Fruit fly (Drosophila melanogaster) whole organism, embryonic: ENCODE results near the gene Rbp6.
A peak's percentile ranks its signal among the peaks of the same experiment; 100 is the strongest.

Experiments
- Asciz ChIP-seq: fragments of 200-800 bp; sonication (Bioruptor generic); optimal IDR thresholded peaks from 2 replicates; lab custom pipeline; 2017; ENCODE audit warnings: missing biosample characterization, mild to moderate bottlenecking, missing genetic modification characterization, missing genetic modification reagents
- Bdp1 ChIP-seq: fragments of 200-800 bp; sonication (Bioruptor generic); optimal IDR thresholded peaks from 3 replicates; lab custom pipeline; 2016; ENCODE audit warnings: missing biosample characterization, missing genetic modification characterization
- Blimp-1 ChIP-seq: fragments of 200-800 bp; sonication (Bioruptor generic); optimal IDR thresholded peaks from 3 replicates; lab custom pipeline; 2018; ENCODE audit warnings: missing biosample characterization, missing genetic modification characterization, mild to moderate bottlenecking, moderate library complexity, missing genetic modification reagents
- C15 ChIP-seq: fragments of 200-800 bp; sonication (Bioruptor generic); IDR thresholded peaks from 3 replicates; pipeline ENCODE4 v1.3.6; 2022; ENCODE audit warnings: missing biosample characterization, missing genetic modification characterization
- CG10321 ChIP-seq: fragments of 200-800 bp; sonication (Bioruptor generic); IDR thresholded peaks from 2 replicates; pipeline ENCODE4 v1.3.6; 2022; ENCODE audit warnings: missing biosample characterization, missing genetic modification characterization
- CG14667 ChIP-seq: fragments of 200-800 bp; sonication (Bioruptor generic); IDR thresholded peaks from 2 replicates; pipeline ENCODE4 v1.3.6; 2022; ENCODE audit warnings: missing biosample characterization, missing genetic modification characterization
- CG15696 ChIP-seq: fragments of 200-800 bp; sonication (Bioruptor generic); optimal IDR thresholded peaks from 2 replicates; lab custom pipeline; 2019; ENCODE audit warnings: missing biosample characterization, mild to moderate bottlenecking, missing genetic modification characterization, moderate library complexity
- CG17328 ChIP-seq: fragments of 200-800 bp; sonication (Bioruptor generic); IDR thresholded peaks from 2 replicates; pipeline ENCODE4 v1.3.6; 2022; ENCODE audit warnings: missing biosample characterization, missing genetic modification characterization
- CG17912 ChIP-seq: fragments of 200-800 bp; sonication (Bioruptor generic); optimal IDR thresholded peaks from 2 replicates; lab custom pipeline; 2018; ENCODE audit warnings: missing biosample characterization, mild to moderate bottlenecking, missing genetic modification characterization
- CG18619 ChIP-seq: fragments of 200-800 bp; sonication (Bioruptor generic); optimal IDR thresholded peaks from 3 replicates; lab custom pipeline; 2017; ENCODE audit warnings: missing biosample characterization, mild to moderate bottlenecking, missing genetic modification characterization
- CG2116 ChIP-seq: fragments of 200-800 bp; sonication (Bioruptor generic); optimal IDR thresholded peaks from 3 replicates; lab custom pipeline; 2018; ENCODE audit warnings: missing biosample characterization, mild to moderate bottlenecking, missing genetic modification characterization
- CG30020 ChIP-seq: fragments of 200-800 bp; optimal IDR thresholded peaks from 2 replicates; lab custom pipeline; 2019; ENCODE audit warnings: missing biosample characterization, mild to moderate bottlenecking, missing genetic modification characterization, moderate library complexity
- CG3163 ChIP-seq: fragments of 200-800 bp; sonication (Bioruptor generic); optimal IDR thresholded peaks from 3 replicates; lab custom pipeline; 2016; ENCODE audit warnings: missing biosample characterization, missing genetic modification characterization
- CG7786 ChIP-seq: fragments of 200-800 bp; sonication (Bioruptor generic); optimal IDR thresholded peaks from 2 replicates; lab custom pipeline; 2016; ENCODE audit warnings: missing biosample characterization, missing genetic modification characterization
- CG7928 ChIP-seq: fragments of 200-800 bp; sonication (Bioruptor generic); optimal IDR thresholded peaks from 2 replicates; lab custom pipeline; 2017; ENCODE audit warnings: missing biosample characterization, mild to moderate bottlenecking, missing genetic modification characterization
- CG9817 ChIP-seq: fragments of 200-800 bp; sonication (Bioruptor generic); optimal IDR thresholded peaks from 2 replicates; lab custom pipeline; 2018; ENCODE audit warnings: missing biosample characterization, mild to moderate bottlenecking, missing genetic modification characterization, moderate library complexity
- Dbx ChIP-seq: fragments of 200-800 bp; sonication (Bioruptor generic); IDR thresholded peaks from 3 replicates; pipeline ENCODE4 v1.3.6; 2022; ENCODE audit warnings: missing biosample characterization, missing genetic modification characterization
- Doc2 ChIP-seq: fragments of 200-800 bp; sonication (Bioruptor generic); IDR thresholded peaks from 2 replicates; pipeline ENCODE4 v1.3.6; 2022; ENCODE audit warnings: missing biosample characterization, missing genetic modification characterization
- Dref ChIP-seq: fragments of 200-800 bp; sonication (Bioruptor generic); IDR thresholded peaks from 2 replicates; pipeline ENCODE4 v1.3.6; 2022; ENCODE audit warnings: missing biosample characterization, missing genetic modification characterization
- Eip74EF ChIP-seq, 2 experiments: fragments of 200-800 bp in 1 of 2; fragments of >200 bp in 1 of 2; sonication (Bioruptor generic) in 1 of 2; optimal IDR thresholded peaks; 2 replicates each; lab custom pipeline; 2017 to 2019; ENCODE audit warnings: missing biosample characterization in 2 of 2, missing genetic modification characterization in 2 of 2, mild to moderate bottlenecking in 1 of 2, moderate library complexity in 1 of 2
- H2.0 ChIP-seq: fragments of 200-800 bp; sonication (Bioruptor generic); IDR thresholded peaks from 2 replicates; pipeline ENCODE4 v1.3.6; 2022; ENCODE audit warnings: missing biosample characterization, missing genetic modification characterization
- HLH54F ChIP-seq: fragments of 200-800 bp; sonication (Bioruptor generic); optimal IDR thresholded peaks from 3 replicates; lab custom pipeline; 2016; ENCODE audit warnings: missing biosample characterization, missing genetic modification characterization
- Hey ChIP-seq: fragments of 200-800 bp; sonication (Bioruptor generic); optimal IDR thresholded peaks from 3 replicates; lab custom pipeline; 2018; ENCODE audit warnings: missing biosample characterization, mild to moderate bottlenecking, missing genetic modification characterization
- Kr ChIP-seq: fragments of 200-800 bp; sonication (Bioruptor generic); optimal IDR thresholded peaks from 2 replicates; lab custom pipeline; 2017; ENCODE audit warnings: missing biosample characterization, mild to moderate bottlenecking, missing genetic modification characterization
- Lim3 ChIP-seq: fragments of 200-800 bp; sonication (Bioruptor generic); IDR thresholded peaks from 2 replicates; pipeline ENCODE4 v1.3.6; 2022; ENCODE audit warnings: missing biosample characterization, missing genetic modification characterization
- MTF-1 ChIP-seq: fragments of 200-800 bp; sonication (Bioruptor generic); optimal IDR thresholded peaks from 2 replicates; lab custom pipeline; 2018; ENCODE audit warnings: missing biosample characterization, mild to moderate bottlenecking, missing genetic modification characterization, borderline replicate concordance
- Meics ChIP-seq: fragments of 200-800 bp; sonication (Bioruptor generic); optimal IDR thresholded peaks from 2 replicates; lab custom pipeline; 2017; ENCODE audit warnings: missing biosample characterization, mild to moderate bottlenecking, missing genetic modification characterization
- Scr ChIP-seq: fragments of 200-800 bp; sonication (Bioruptor generic); IDR thresholded peaks from 2 replicates; pipeline ENCODE4 v1.3.6; 2022; ENCODE audit warnings: missing biosample characterization, missing genetic modification characterization; ENCODE audit not compliant: partially characterized antibody
- Sry-β ChIP-seq: fragments of 200-800 bp; sonication (Bioruptor generic); optimal IDR thresholded peaks from 2 replicates; lab custom pipeline; 2018; ENCODE audit warnings: missing biosample characterization, mild to moderate bottlenecking, missing genetic modification characterization, moderate library complexity
- YL-1 ChIP-seq: fragments of 200-800 bp; sonication (Bioruptor generic); optimal IDR thresholded peaks from 3 replicates; lab custom pipeline; 2017; ENCODE audit warnings: missing biosample characterization, mild to moderate bottlenecking, missing genetic modification characterization
- bigmax ChIP-seq: fragments of 200-800 bp; sonication (Bioruptor generic); optimal IDR thresholded peaks from 2 replicates; lab custom pipeline; 2018; ENCODE audit warnings: missing biosample characterization, mild to moderate bottlenecking, missing genetic modification characterization
- caup ChIP-seq: fragments of 200-800 bp; sonication (Bioruptor generic); optimal IDR thresholded peaks from 3 replicates; lab custom pipeline; 2017; ENCODE audit warnings: missing biosample characterization, mild to moderate bottlenecking, missing genetic modification characterization, moderate library complexity; ENCODE audit not compliant: severe bottlenecking
- dm ChIP-seq: fragments of 200-800 bp; sonication (Bioruptor generic); optimal IDR thresholded peaks from 3 replicates; lab custom pipeline; 2016; ENCODE audit warnings: missing biosample characterization, missing genetic modification characterization
- dmrt99B ChIP-seq: fragments of 200-800 bp; sonication (Bioruptor generic); optimal IDR thresholded peaks from 2 replicates; lab custom pipeline; 2018; ENCODE audit warnings: missing biosample characterization, mild to moderate bottlenecking, missing genetic modification characterization, moderate library complexity
- en ChIP-seq: fragments of 200-800 bp; sonication (Bioruptor generic); optimal IDR thresholded peaks from 2 replicates; lab custom pipeline; 2016; ENCODE audit warnings: missing biosample characterization, missing genetic modification characterization
- gsb ChIP-seq: fragments of 200-800 bp; sonication (Bioruptor generic); IDR thresholded peaks from 2 replicates; pipeline ENCODE4 v1.3.6; 2022; ENCODE audit warnings: missing biosample characterization, missing genetic modification characterization
- h ChIP-seq: fragments of >200 bp; optimal IDR thresholded peaks from 2 replicates; lab custom pipeline; 2017
- hb ChIP-seq: fragments of 200-800 bp; sonication (Bioruptor generic); IDR thresholded peaks from 3 replicates; pipeline ENCODE4 v1.3.6; 2022; ENCODE audit warnings: missing biosample characterization, missing genetic modification characterization; ENCODE audit not compliant: partially characterized antibody
- hth ChIP-seq: fragments of >200 bp; optimal IDR thresholded peaks from 2 replicates; lab custom pipeline; 2017; ENCODE audit warnings: inconsistent platforms
- nerfin-2 ChIP-seq: fragments of 200-800 bp; sonication (Bioruptor generic); IDR thresholded peaks from 2 replicates; pipeline ENCODE4 v1.3.6; 2022; ENCODE audit warnings: missing biosample characterization, missing genetic modification characterization; ENCODE audit not compliant: partially characterized antibody
- org-1 ChIP-seq: fragments of 200-800 bp; sonication (Bioruptor generic); optimal IDR thresholded peaks from 2 replicates; lab custom pipeline; 2017; ENCODE audit warnings: missing biosample characterization, missing genetic modification characterization
- sim ChIP-seq: fragments of 200-800 bp; sonication (Bioruptor generic); IDR thresholded peaks from 2 replicates; pipeline ENCODE4 v1.3.6; 2022; ENCODE audit warnings: missing biosample characterization, missing genetic modification characterization
- slbo ChIP-seq: fragments of 200-800 bp; sonication (Bioruptor generic); IDR thresholded peaks from 2 replicates; pipeline ENCODE4 v1.3.6; 2022; ENCODE audit warnings: missing biosample characterization, missing genetic modification characterization
- tio ChIP-seq: fragments of 200-800 bp; sonication (Bioruptor generic); optimal IDR thresholded peaks from 2 replicates; lab custom pipeline; 2017; ENCODE audit warnings: missing biosample characterization, missing genetic modification characterization, inconsistent platforms
- trem ChIP-seq: fragments of 200-800 bp; optimal IDR thresholded peaks from 3 replicates; lab custom pipeline; 2019; ENCODE audit warnings: missing biosample characterization, mild to moderate bottlenecking, missing genetic modification characterization, moderate library complexity
- unpg ChIP-seq: fragments of 200-800 bp; sonication (Bioruptor generic); optimal IDR thresholded peaks from 3 replicates; lab custom pipeline; 2018; ENCODE audit warnings: missing biosample characterization, mild to moderate bottlenecking, missing genetic modification characterization, moderate library complexity
- usp ChIP-seq: fragments of >200 bp; optimal IDR thresholded peaks from 2 replicates; lab custom pipeline; 2017; ENCODE audit warnings: missing biosample characterization, missing genetic modification characterization

The Rbp6 gene

dm6 chr3L:17015663-17016575, 222.1 kb downstream of the Rbp6 start, which contains the start of the genes CG6664 and CG7728 (continued):
- TF ChIP-seq Scr (GFP tag; lab: Robert Waterston, UW) (peak; percentile 64), slbo (GFP tag; lab: Robert Waterston, UW) (peak; percentile 82), CG17912 (peak; percentile 71), Bdp1 (GFP tag; lab: Kevin White, UChicago) (no peak), unpg (peak; percentile 20), Blimp-1 (peak; percentile 6), CG17328 (GFP tag; lab: Robert Waterston, UW) (no peak), dm (peak; percentile 81), hb (GFP tag; lab: Robert Waterston, UW) (no peak), CG9817 (tag; lab: Kevin White, UChicago) (peak; percentile 43), CG18619 (GFP tag; lab: Kevin White, UChicago) (peak; percentile 68), usp (GFP tag; lab: Kevin White, UChicago) (no peak), Dbx (GFP tag; lab: Robert Waterston, UW) (peak; percentile 54; the same call in 2 of the 3 replicates), caup (no peak), Asciz (GFP tag; lab: Kevin White, UChicago) (no peak), CG2116 (GFP tag; lab: Kevin White, UChicago) (peak; percentile 42), gsb (GFP tag; lab: Robert Waterston, UW) (no peak)

dm6 chr3L:17012017-17012719, 225.8 kb downstream of the Rbp6 start, which contains the start of gene CG3764:
Gene CG3764 (minus strand): TSS chr3L:17012565.
- TF ChIP-seq Hey (tag; lab: Kevin White, UChicago) (peak; percentile 79), tio (peak; percentile 57), trem (tag; lab: Kevin White, UChicago) (peak; percentile 85), H2.0 (GFP tag; lab: Robert Waterston, UW) (peak; percentile 43; the same call in 1 of the 2 replicates), HLH54F (GFP tag; lab: Kevin White, UChicago) (peak; percentile 44), sim (GFP tag; lab: Robert Waterston, UW) (no peak), Meics (GFP tag; lab: Kevin White, UChicago) (peak; percentile 77), hth (no peak), en (GFP tag; lab: Kevin White, UChicago) (peak; percentile 65), Kr (GFP tag; lab: Kevin White, UChicago) (peak; percentile 36), h (lab: Kevin White, UChicago) (no peak), Dref (peak; percentile 45), Eip74EF (GFP tag; optimal IDR thresholded peaks at IDR 0.05; lab: Kevin White, UChicago) (peak in 1 of 2 experiments; percentile 96), Sry-β (GFP tag; lab: Kevin White, UChicago) (peak; percentile 64), MTF-1 (GFP tag; lab: Kevin White, UChicago) (peak; percentile 88), CG30020 (peak; percentile 50), Doc2 (GFP tag; lab: Robert Waterston, UW) (no peak), CG14667 (GFP tag; lab: Robert Waterston, UW) (no peak), CG7928 (GFP tag; lab: Kevin White, UChicago) (peak; percentile 50), YL-1 (GFP tag; lab: Kevin White, UChicago) (peak; percentile 96), CG3163 (peak; percentile 98), dmrt99B (tag; lab: Kevin White, UChicago) (peak; percentile 68), CG15696 (tag; lab: Kevin White, UChicago) (peak; percentile 74), CG10321 (GFP tag; lab: Robert Waterston, UW) (peak; percentile 50), bigmax (peak; percentile 70), nerfin-2 (no peak; the same call in 1 of the 2 replicates), Lim3 (GFP tag; lab: Robert Waterston, UW) (no peak), CG7786 (GFP tag; lab: Kevin White, UChicago) (peak; percentile 44), C15 (GFP tag; lab: Robert Waterston, UW) (0 out of 3 replicates have a peak, but pooled peaks have one; percentile 39), org-1 (GFP tag; lab: Kevin White, UChicago) (peak; percentile 58)
